Fruit fly (Drosophila melanogaster) whole organism, prepupa: ENCODE results near the gene Non3.

ENCODE experiments used
- CG1621 ChIP-seq: fragments of 200-800 bp; sonication (Bioruptor generic); optimal IDR thresholded peaks from 3 replicates; lab custom pipeline; 2018; ENCODE audit warnings: missing biosample characterization, mild to moderate bottlenecking, missing genetic modification characterization
- CG31627 ChIP-seq: fragments of 200-800 bp; sonication (Bioruptor generic); optimal IDR thresholded peaks from 3 replicates; lab custom pipeline; 2016; ENCODE audit warnings: missing biosample characterization, missing genetic modification characterization
- CG6276 ChIP-seq: fragments of 200-800 bp; sonication (Bioruptor generic); optimal IDR thresholded peaks from 2 replicates; lab custom pipeline; 2017; ENCODE audit warnings: missing biosample characterization, mild to moderate bottlenecking, missing genetic modification characterization
- CG7368 ChIP-seq: fragments of 200-800 bp; sonication (Bioruptor generic); optimal IDR thresholded peaks from 3 replicates; lab custom pipeline; 2016; ENCODE audit warnings: missing biosample characterization, missing genetic modification characterization
- CG8319 ChIP-seq: fragments of 200-800 bp; sonication (Bioruptor generic); optimal IDR thresholded peaks from 3 replicates; lab custom pipeline; 2016; ENCODE audit warnings: missing biosample characterization, missing genetic modification characterization
- Gug ChIP-seq: fragments of 200-800 bp; sonication (Bioruptor generic); IDR thresholded peaks from 2 replicates; pipeline ENCODE4 v1.3.6; 2022; ENCODE audit warnings: missing biosample characterization, missing genetic modification characterization
- Hr39 ChIP-seq: fragments of 200-800 bp; sonication (Bioruptor generic); optimal IDR thresholded peaks from 2 replicates; lab custom pipeline; 2016; ENCODE audit warnings: missing biosample characterization, missing genetic modification characterization
- OdsH ChIP-seq: fragments of 200-800 bp; sonication (Bioruptor generic); optimal IDR thresholded peaks from 3 replicates; lab custom pipeline; 2016; ENCODE audit warnings: missing biosample characterization, missing genetic modification characterization
- achi ChIP-seq: fragments of 200-800 bp; sonication (Bioruptor generic); optimal IDR thresholded peaks from 3 replicates; lab custom pipeline; 2016; ENCODE audit warnings: missing biosample characterization, missing genetic modification characterization
- cyc ChIP-seq: fragments of 200-800 bp; sonication (Bioruptor generic); optimal IDR thresholded peaks from 3 replicates; lab custom pipeline; 2016; ENCODE audit warnings: missing biosample characterization, missing genetic modification characterization
- esn ChIP-seq: fragments of 200-800 bp; sonication (Bioruptor generic); optimal IDR thresholded peaks from 2 replicates; lab custom pipeline; 2016; ENCODE audit warnings: missing biosample characterization, mild to moderate bottlenecking, missing genetic modification characterization, moderate library complexity
- pdm3 ChIP-seq: fragments of 200-800 bp; sonication (Bioruptor generic); optimal IDR thresholded peaks from 3 replicates; lab custom pipeline; 2016; ENCODE audit warnings: missing biosample characterization, missing genetic modification characterization
- ss ChIP-seq, 2 experiments: fragments of 200-800 bp; sonication (Bioruptor generic); optimal IDR thresholded peaks; 2 replicates in 1 of 2; 3 replicates in 1 of 2; lab custom pipeline; 2017 to 2018; ENCODE audit warnings: mild to moderate bottlenecking in 2 of 2, missing biosample characterization in 2 of 2, missing genetic modification characterization in 2 of 2, moderate library complexity in 1 of 2

- TF ChIP-seq Hr39 (GFP tag; lab: Kevin White, UChicago) (no peak), achi (GFP tag; lab: Kevin White, UChicago) (no peak), cyc (GFP tag; lab: Kevin White, UChicago) (no peak), OdsH (no peak), pdm3 (GFP tag; lab: Kevin White, UChicago) (no peak), CG31627 (no peak), CG8319 (no peak), Gug (GFP tag; lab: Robert Waterston, UW) (no peak), CG6276 (no peak), ss (GFP tag; optimal IDR thresholded peaks at IDR 0.05; lab: Kevin White, UChicago) (no peak), CG7368 (GFP tag; lab: Kevin White, UChicago) (no peak), esn (GFP tag; lab: Kevin White, UChicago) (no peak), CG1621 (tag; lab: Kevin White, UChicago) (no peak)
These were observed 8.7 kb downstream of the Non3 start for dm6 chr3R:18232187-18232586.
